Worm (Caenorhabditis elegans) whole organism, late embryonic: ENCODE measurements around the gene Y54G2A.12.

ENCODE experiments used
- C38D4.7 ChIP-seq: fragments of 200-800 bp; sonication (Bioruptor generic); optimal IDR thresholded peaks from 2 replicates; lab custom pipeline; 2018; ENCODE audit warnings: mild to moderate bottlenecking, missing genetic modification characterization, moderate library complexity, missing compliant biosample characterization
- F13H6.1 ChIP-seq: sonication (generic microtip); optimal IDR thresholded peaks from 2 replicates; lab custom pipeline; 2016; ENCODE audit warnings: missing genetic modification characterization, missing compliant biosample characterization
- K02D7.2 ChIP-seq: sonication (generic microtip); optimal IDR thresholded peaks from 2 replicates; lab custom pipeline; 2017; ENCODE audit warnings: mild to moderate bottlenecking, missing genetic modification characterization, missing compliant biosample characterization
- K09A11.1 ChIP-seq: sonication (generic microtip); optimal IDR thresholded peaks from 2 replicates; lab custom pipeline; 2017; ENCODE audit warnings: antibody characterized with exemption, mild to moderate bottlenecking, missing genetic modification characterization, missing compliant biosample characterization; ENCODE audit not compliant: insufficient read depth
- ama-1 ChIP-seq: fragments of 150-350 bp; optimal IDR thresholded peaks from 2 replicates; lab custom pipeline; 2014
- ceh-18 ChIP-seq: sonication (generic microtip); optimal IDR thresholded peaks from 2 replicates; lab custom pipeline; 2016; ENCODE audit warnings: missing genetic modification characterization, missing compliant biosample characterization
- ceh-19 ChIP-seq: fragments of 200-800 bp; sonication (Bioruptor generic); optimal IDR thresholded peaks from 2 replicates; lab custom pipeline; 2018; ENCODE audit warnings: mild to moderate bottlenecking, missing genetic modification characterization, missing compliant biosample characterization
- ceh-2 ChIP-seq: sonication (generic microtip); optimal IDR thresholded peaks from 2 replicates; lab custom pipeline; 2016; ENCODE audit warnings: missing genotype, missing genetic modification characterization, missing compliant biosample characterization
- ceh-22 ChIP-seq: sonication (generic microtip); optimal IDR thresholded peaks from 2 replicates; lab custom pipeline; 2017; ENCODE audit warnings: missing biosample characterization, missing genetic modification characterization
- ceh-30 ChIP-seq: fragments of 150-350 bp; optimal IDR thresholded peaks from 2 replicates; lab custom pipeline; 2014; ENCODE audit warnings: missing biosample characterization, missing genetic modification characterization
- ceh-31 ChIP-seq: sonication (generic microtip); optimal IDR thresholded peaks from 2 replicates; lab custom pipeline; 2016; ENCODE audit warnings: missing genetic modification characterization, missing compliant biosample characterization
- ceh-34 ChIP-seq: sonication (generic microtip); optimal IDR thresholded peaks from 2 replicates; lab custom pipeline; 2016; ENCODE audit warnings: mild to moderate bottlenecking, missing genetic modification characterization, missing compliant biosample characterization
- ceh-48 ChIP-seq: sonication (generic microtip); optimal IDR thresholded peaks from 2 replicates; lab custom pipeline; 2016; ENCODE audit warnings: missing genetic modification characterization, inconsistent platforms, missing compliant biosample characterization
- ceh-6 ChIP-seq: fragments of 200-800 bp; sonication (Bioruptor generic); optimal IDR thresholded peaks from 2 replicates; lab custom pipeline; 2018; ENCODE audit warnings: mild to moderate bottlenecking, missing genetic modification characterization, missing compliant biosample characterization
- ceh-9 ChIP-seq: sonication (generic microtip); optimal IDR thresholded peaks from 2 replicates; lab custom pipeline; 2016; ENCODE audit warnings: mild to moderate bottlenecking, missing genetic modification characterization, inconsistent platforms, missing compliant biosample characterization
- dmd-4 ChIP-seq: sonication (generic microtip); optimal IDR thresholded peaks from 2 replicates; lab custom pipeline; 2016; ENCODE audit warnings: borderline replicate concordance, missing genetic modification characterization, missing compliant biosample characterization
- elt-4 ChIP-seq: sonication (generic microtip); optimal IDR thresholded peaks from 2 replicates; lab custom pipeline; 2016; ENCODE audit warnings: missing genetic modification characterization, missing compliant biosample characterization
- ets-4 ChIP-seq: sonication (generic microtip); optimal IDR thresholded peaks from 2 replicates; lab custom pipeline; 2016; ENCODE audit warnings: missing genetic modification characterization, missing compliant biosample characterization
- eyg-1 ChIP-seq: sonication (generic microtip); optimal IDR thresholded peaks from 2 replicates; lab custom pipeline; 2016; ENCODE audit warnings: missing genotype, missing genetic modification characterization, missing compliant biosample characterization
- fkh-10 ChIP-seq: fragments of 150-350 bp; optimal IDR thresholded peaks from 2 replicates; lab custom pipeline; 2014; ENCODE audit warnings: missing biosample characterization, missing genetic modification reagents, missing genetic modification characterization
- hlh-13 ChIP-seq: fragments of 200-800 bp; sonication (Bioruptor generic); optimal IDR thresholded peaks from 2 replicates; lab custom pipeline; 2018; ENCODE audit warnings: mild to moderate bottlenecking, missing genetic modification characterization, missing compliant biosample characterization
- hlh-15 ChIP-seq: sonication (generic microtip); optimal IDR thresholded peaks from 2 replicates; lab custom pipeline; 2016; ENCODE audit warnings: missing genetic modification characterization, missing compliant biosample characterization
- hlh-30 ChIP-seq: sonication (generic microtip); optimal IDR thresholded peaks from 2 replicates; lab custom pipeline; 2017; ENCODE audit warnings: antibody characterized with exemption, missing genetic modification characterization, missing compliant biosample characterization; ENCODE audit not compliant: insufficient read depth
- hlh-8 ChIP-seq: sonication (generic microtip); optimal IDR thresholded peaks from 2 replicates; lab custom pipeline; 2016; ENCODE audit warnings: missing genotype, missing genetic modification characterization, missing compliant biosample characterization
- lin-11 ChIP-seq: fragments of 200-800 bp; sonication (Bioruptor generic); optimal IDR thresholded peaks from 2 replicates; lab custom pipeline; 2018; ENCODE audit warnings: mild to moderate bottlenecking, missing genetic modification characterization, missing compliant biosample characterization
- mec-3 ChIP-seq: sonication (generic microtip); optimal IDR thresholded peaks from 2 replicates; lab custom pipeline; 2016; ENCODE audit warnings: borderline replicate concordance, missing genetic modification characterization, missing compliant biosample characterization
- nfya-1 ChIP-seq: sonication (generic microtip); optimal IDR thresholded peaks from 2 replicates; lab custom pipeline; 2017; ENCODE audit warnings: missing genetic modification characterization, mild to moderate bottlenecking, missing compliant biosample characterization, antibody characterized with exemption, moderate library complexity
- nhr-232 ChIP-seq: sonication (generic microtip); optimal IDR thresholded peaks from 2 replicates; lab custom pipeline; 2016; ENCODE audit warnings: missing genetic modification characterization, missing compliant biosample characterization
- odd-2 ChIP-seq: sonication (generic microtip); optimal IDR thresholded peaks from 2 replicates; lab custom pipeline; 2017; ENCODE audit warnings: antibody characterized with exemption, mild to moderate bottlenecking, missing genetic modification characterization, missing compliant biosample characterization
- pqm-1 ChIP-seq: sonication (generic microtip); optimal IDR thresholded peaks from 2 replicates; lab custom pipeline; 2016; ENCODE audit warnings: missing genetic modification characterization, missing compliant biosample characterization
- ref-2 ChIP-seq: sonication (generic microtip); optimal IDR thresholded peaks from 2 replicates; lab custom pipeline; 2016; ENCODE audit warnings: missing genetic modification characterization, missing compliant biosample characterization
- syd-9 ChIP-seq: sonication (generic microtip); optimal IDR thresholded peaks from 2 replicates; lab custom pipeline; 2016; ENCODE audit warnings: mild to moderate bottlenecking, missing genetic modification characterization, moderate library complexity, missing compliant biosample characterization
- ttx-3 ChIP-seq: sonication (generic microtip); optimal IDR thresholded peaks from 2 replicates; lab custom pipeline; 2016; ENCODE audit warnings: missing genetic modification reagents, missing genetic modification characterization, missing compliant biosample characterization
- unc-55 ChIP-seq: sonication (generic microtip); optimal IDR thresholded peaks from 2 replicates; lab custom pipeline; 2017; ENCODE audit warnings: missing biosample characterization, missing genetic modification reagents, missing genetic modification characterization
- unc-86 ChIP-seq: sonication (generic microtip); optimal IDR thresholded peaks from 2 replicates; lab custom pipeline; 2016; ENCODE audit warnings: missing genetic modification characterization, missing compliant biosample characterization

Gene Y54G2A.12

DNA sequence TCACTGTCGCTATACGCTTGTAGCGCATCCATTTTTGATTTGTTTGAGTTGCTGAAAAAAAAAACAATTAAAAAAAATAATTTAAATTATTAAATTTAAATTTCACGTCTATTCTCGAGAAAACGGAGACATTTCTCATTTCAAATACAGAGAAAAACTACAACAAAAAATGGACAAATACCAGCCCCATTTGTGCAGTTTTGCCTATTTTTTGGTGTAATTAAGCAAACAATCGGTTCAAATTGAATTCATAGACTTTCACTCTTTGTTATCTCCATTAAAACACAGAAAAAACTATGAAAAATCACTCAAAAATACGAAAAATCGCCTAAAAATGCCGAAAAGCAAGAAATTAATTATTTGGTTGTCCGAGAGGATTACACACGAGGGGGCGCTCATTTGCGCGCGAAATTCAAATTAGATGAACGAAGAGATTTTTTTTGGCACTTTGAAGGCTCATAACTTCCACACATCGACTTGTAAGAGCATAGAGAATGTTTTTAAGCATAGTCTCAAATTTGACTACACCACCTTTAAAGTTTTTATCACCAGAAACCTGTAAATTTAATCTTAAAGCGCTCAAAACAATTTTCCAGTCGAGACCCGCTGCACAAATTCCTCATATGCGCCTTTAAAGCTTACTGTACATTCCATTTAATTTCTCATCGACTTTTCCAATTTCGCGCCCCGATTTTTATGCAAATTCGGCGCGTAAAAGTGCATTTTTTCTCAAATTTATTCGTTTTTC lies at the start of gene Y54G2A.12:
Y54G2A.12 (minus strand) TSS at position 51 of the 748 bp plus-strand sequence.
- TF ChIP-seq K02D7.2 (tag; lab: Kevin White, UChicago) (no peak), F13H6.1 (tag; lab: Kevin White, UChicago) (no peak), ama-1 (no peak), ceh-6 (GFP tag; lab: Kevin White, UChicago) (no peak), lin-11 (tag; lab: Kevin White, UChicago) (no peak), ref-2 (tag; lab: Kevin White, UChicago) (no peak), hlh-8 (tag; lab: Kevin White, UChicago) (no peak), eyg-1 (tag; lab: Kevin White, UChicago) (no peak), odd-2 (no peak), ets-4 (tag; lab: Kevin White, UChicago) (no peak)

DNA sequence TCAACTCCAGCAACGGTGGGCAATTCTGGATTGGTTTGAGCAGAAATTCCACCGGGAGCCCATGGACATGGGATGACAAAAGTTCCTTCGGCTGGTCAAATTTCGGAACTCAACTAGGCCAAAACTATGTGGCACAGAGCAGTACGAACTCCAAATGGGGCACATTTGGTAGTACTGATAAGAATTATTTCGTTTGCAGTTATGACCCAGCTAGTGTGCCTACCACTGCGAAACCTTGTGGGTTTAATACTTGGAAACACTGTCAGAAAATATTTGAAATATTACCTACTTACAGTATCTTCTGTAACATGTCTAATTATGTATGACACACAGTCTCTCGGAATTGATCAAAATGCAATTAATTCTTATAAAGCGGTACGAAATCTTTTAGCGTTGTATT lies 43.7 kb upstream of the Y54G2A.12 start:
- TF ChIP-seq C38D4.7 (GFP tag; lab: Kevin White, UChicago) (no peak), ama-1 (no peak), nfya-1 (no peak), hlh-13 (GFP tag; lab: Kevin White, UChicago) (no peak), hlh-30 (no peak), ref-2 (tag; lab: Kevin White, UChicago) (no peak), mec-3 (tag; lab: Kevin White, UChicago) (no peak), syd-9 (tag; lab: Kevin White, UChicago) (no peak), dmd-4 (tag; lab: Kevin White, UChicago) (no peak), elt-4 (tag; lab: Kevin White, UChicago) (no peak), ceh-18 (tag; lab: Kevin White, UChicago) (no peak), ceh-2 (no peak), hlh-15 (tag; lab: Kevin White, UChicago) (no peak)

DNA sequence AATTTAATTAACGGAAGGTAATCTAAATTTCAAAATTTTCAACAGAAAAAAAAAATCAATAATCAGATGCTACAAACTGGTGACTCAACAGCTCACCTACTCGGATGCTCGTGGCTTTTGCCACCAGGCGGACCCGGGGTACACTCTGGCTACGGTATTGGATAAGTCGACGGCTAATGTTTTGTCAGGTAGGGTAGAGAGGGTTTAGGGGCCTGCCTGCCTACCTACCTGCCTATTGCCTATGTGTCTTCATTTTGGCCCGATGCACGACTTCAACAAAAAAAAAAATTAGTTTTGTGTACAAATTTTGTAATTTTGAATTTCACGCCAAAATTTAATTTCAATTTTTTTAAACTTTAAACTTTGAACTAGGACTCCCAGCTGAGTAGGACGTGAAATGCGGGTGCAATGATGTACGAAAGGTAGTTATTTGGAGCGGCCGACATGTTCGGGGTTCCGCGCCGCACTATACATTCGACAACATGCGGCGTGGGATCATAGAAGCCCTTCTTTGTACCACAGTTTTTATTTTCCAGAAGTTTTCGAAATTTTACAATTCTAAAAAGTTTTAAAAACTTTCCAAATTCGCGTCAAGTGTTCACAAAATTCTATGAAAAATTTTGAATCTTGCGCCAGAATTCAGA lies 42.9 kb upstream of the Y54G2A.12 start:
- TF ChIP-seq hlh-13 (GFP tag; lab: Kevin White, UChicago) (no peak), ceh-34 (tag; lab: Kevin White, UChicago) (no peak), unc-86 (tag; lab: Kevin White, UChicago) (no peak)
- TF ChIP-seq, all 69 proteins: peak for 0

DNA sequence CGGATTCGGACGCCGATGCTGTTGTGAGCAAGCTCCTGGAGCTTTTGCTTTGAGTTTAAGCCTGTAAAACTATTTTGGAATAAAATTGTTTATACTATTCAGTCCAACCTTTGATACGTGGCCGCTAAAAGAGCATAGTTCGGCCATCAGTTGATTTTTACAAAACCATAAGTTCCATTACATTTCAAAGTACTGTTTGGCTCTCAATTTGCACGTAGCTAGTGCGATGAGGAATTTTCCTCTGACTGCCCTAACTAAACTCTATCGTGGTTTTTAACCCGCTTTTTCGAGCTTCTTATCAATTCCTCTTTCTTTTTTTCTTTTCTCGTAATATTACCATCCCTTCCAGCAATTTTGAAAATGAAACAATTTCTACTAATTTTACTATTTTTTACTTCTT lies 40.8 kb upstream of the Y54G2A.12 start, which contains the start of gene clec-80:
clec-80 (plus strand) TSS at position 301 of the 400 bp plus-strand sequence.
- TF ChIP-seq unc-55 (GFP tag; lab: Kevin White, UChicago), result no peak
- TF ChIP-seq ceh-22 (tag; lab: Kevin White, UChicago), result no peak
- no peak for TF ChIP-seq ceh-9 (tag; lab: Kevin White, UChicago)
- TF ChIP-seq ceh-48 (tag; lab: Kevin White, UChicago), result no peak
- TF ChIP-seq ceh-19 (GFP tag; lab: Kevin White, UChicago), result no peak
- no peak for TF ChIP-seq nhr-232
- no peak for TF ChIP-seq ttx-3 (tag; lab: Kevin White, UChicago)
- no peak for TF ChIP-seq K09A11.1 (tag; lab: Kevin White, UChicago)
- no peak for TF ChIP-seq ceh-31 (tag; lab: Kevin White, UChicago)
- TF ChIP-seq hlh-13 (GFP tag; lab: Kevin White, UChicago), result no peak
- TF ChIP-seq hlh-8 (tag; lab: Kevin White, UChicago), result no peak
- no peak for TF ChIP-seq pqm-1 (tag; lab: Kevin White, UChicago)
- no peak for TF ChIP-seq ceh-30 (tag; lab: Kevin White, UChicago)
- TF ChIP-seq fkh-10 (GFP tag; lab: Kevin White, UChicago), result no peak
- TF ChIP-seq nfya-1, result no peak
